Fruit fly (Drosophila melanogaster) whole organism, embryonic: ENCODE data around the gene sv.

ENCODE experiments used
- Abd-B ChIP-seq: fragments of 200-800 bp; sonication (Bioruptor generic); optimal IDR thresholded peaks from 2 replicates; lab custom pipeline; 2018; ENCODE audit warnings: missing biosample characterization, mild to moderate bottlenecking, missing genetic modification characterization, moderate library complexity
- Asciz ChIP-seq: fragments of 200-800 bp; sonication (Bioruptor generic); optimal IDR thresholded peaks from 2 replicates; lab custom pipeline; 2017; ENCODE audit warnings: missing biosample characterization, mild to moderate bottlenecking, missing genetic modification characterization, missing genetic modification reagents
- Awh ChIP-seq: fragments of 200-800 bp; sonication (Bioruptor generic); IDR thresholded peaks from 2 replicates; pipeline ENCODE4, ENCODE4 v1.3.6; 2022; ENCODE audit warnings: missing biosample characterization, missing genetic modification characterization
- B-H1 ChIP-seq: fragments of 200-800 bp; sonication (Bioruptor generic); IDR thresholded peaks from 3 replicates; pipeline ENCODE4 v1.3.6; 2022; ENCODE audit warnings: missing biosample characterization, missing genetic modification characterization
- CG11247 ChIP-seq: fragments of 200-800 bp; sonication (Bioruptor generic); IDR thresholded peaks from 2 replicates; pipeline ENCODE4 v1.3.6; 2022; ENCODE audit warnings: missing biosample characterization, missing genetic modification characterization
- CG11398 ChIP-seq: fragments of 200-800 bp; sonication (Bioruptor generic); optimal IDR thresholded peaks from 2 replicates; lab custom pipeline; 2016; ENCODE audit warnings: missing biosample characterization, missing genetic modification characterization
- CG12219 ChIP-seq: fragments of 200-800 bp; sonication (Bioruptor generic); optimal IDR thresholded peaks from 3 replicates; lab custom pipeline; 2018; ENCODE audit warnings: missing biosample characterization, mild to moderate bottlenecking, missing genetic modification characterization
- CG12391 ChIP-seq: fragments of 200-800 bp; sonication (Bioruptor generic); optimal IDR thresholded peaks from 3 replicates; lab custom pipeline; 2018; ENCODE audit warnings: missing biosample characterization, mild to moderate bottlenecking, missing genetic modification characterization, moderate library complexity
- CG12659 ChIP-seq: fragments of 200-800 bp; sonication (Bioruptor generic); optimal IDR thresholded peaks from 3 replicates; lab custom pipeline; 2017; ENCODE audit warnings: mild to moderate bottlenecking, missing biosample characterization, missing genetic modification reagents, missing genetic modification characterization
- CG15011 ChIP-seq: fragments of 200-800 bp; sonication (Bioruptor generic); optimal IDR thresholded peaks from 3 replicates; lab custom pipeline; 2018; ENCODE audit warnings: missing biosample characterization, mild to moderate bottlenecking, missing genetic modification characterization
- CG17186 ChIP-seq: fragments of 200-800 bp; sonication (Bioruptor generic); optimal IDR thresholded peaks from 3 replicates; lab custom pipeline; 2017; ENCODE audit warnings: missing biosample characterization, missing genetic modification reagents, missing genetic modification characterization
- CG2116 ChIP-seq: fragments of 200-800 bp; sonication (Bioruptor generic); optimal IDR thresholded peaks from 3 replicates; lab custom pipeline; 2018; ENCODE audit warnings: missing biosample characterization, mild to moderate bottlenecking, missing genetic modification characterization
- CG2129 ChIP-seq: fragments of 200-800 bp; sonication (Bioruptor generic); IDR thresholded peaks from 2 replicates; pipeline ENCODE4 v1.3.6; 2022; ENCODE audit warnings: missing biosample characterization, missing genetic modification characterization; ENCODE audit not compliant: partially characterized antibody
- CG2875 ChIP-seq: fragments of 200-800 bp; sonication (Bioruptor generic); optimal IDR thresholded peaks from 2 replicates; lab custom pipeline; 2017; ENCODE audit warnings: missing biosample characterization, mild to moderate bottlenecking, missing genetic modification characterization, missing genetic modification reagents
- CG30020 ChIP-seq: fragments of 200-800 bp; optimal IDR thresholded peaks from 2 replicates; lab custom pipeline; 2019; ENCODE audit warnings: missing biosample characterization, mild to moderate bottlenecking, missing genetic modification characterization, moderate library complexity
- CG30403 ChIP-seq: fragments of 200-800 bp; sonication (Bioruptor generic); optimal IDR thresholded peaks from 3 replicates; lab custom pipeline; 2016; ENCODE audit warnings: missing biosample characterization, missing genetic modification characterization
- CG3065 ChIP-seq: fragments of 200-800 bp; sonication (Bioruptor generic); optimal IDR thresholded peaks from 2 replicates; lab custom pipeline; 2016; ENCODE audit warnings: missing biosample characterization, missing genetic modification characterization
- CG31365 ChIP-seq: fragments of 200-800 bp; sonication (Bioruptor generic); optimal IDR thresholded peaks from 2 replicates; lab custom pipeline; 2018; ENCODE audit warnings: missing biosample characterization, mild to moderate bottlenecking, missing genetic modification characterization
- CG31441 ChIP-seq: fragments of 200-800 bp; sonication (Bioruptor generic); IDR thresholded peaks from 2 replicates; pipeline ENCODE4 v1.3.6; 2022; ENCODE audit warnings: missing biosample characterization, missing genetic modification characterization
- CG3995 ChIP-seq: fragments of 200-800 bp; sonication (Bioruptor generic); optimal IDR thresholded peaks from 3 replicates; lab custom pipeline; 2016; ENCODE audit warnings: missing biosample characterization, missing genetic modification characterization
- CG4424 ChIP-seq: fragments of 200-800 bp; sonication (Bioruptor generic); optimal IDR thresholded peaks from 3 replicates; lab custom pipeline; 2016; ENCODE audit warnings: missing biosample characterization, missing genetic modification characterization
- CG4730 ChIP-seq: fragments of 200-800 bp; sonication (Bioruptor generic); IDR thresholded peaks from 2 replicates; pipeline ENCODE4 v1.3.6; 2022; ENCODE audit warnings: missing biosample characterization, missing genetic modification characterization
- CG7839 ChIP-seq: fragments of 200-800 bp; sonication (Bioruptor generic); optimal IDR thresholded peaks from 3 replicates; lab custom pipeline; 2018; ENCODE audit warnings: missing biosample characterization, mild to moderate bottlenecking, missing genetic modification characterization, moderate library complexity
- CG8290 ChIP-seq, 3 experiments: fragments of 200-800 bp; sonication (Bioruptor generic); optimal IDR thresholded peaks; 2 replicates each; lab custom pipeline; 2016 to 2019; ENCODE audit warnings: missing biosample characterization in 3 of 3, missing genetic modification characterization in 3 of 3, mild to moderate bottlenecking in 2 of 3, moderate library complexity in 1 of 3
- CG8765 ChIP-seq: fragments of 200-800 bp; sonication (Bioruptor generic); IDR thresholded peaks from 2 replicates; pipeline ENCODE4 v1.3.6; 2022; ENCODE audit warnings: missing biosample characterization, missing genetic modification characterization
- Chrac-16 ChIP-seq: fragments of 200-800 bp; sonication (Bioruptor generic); optimal IDR thresholded peaks from 3 replicates; lab custom pipeline; 2016; ENCODE audit warnings: missing biosample characterization, missing genetic modification characterization
- D19B ChIP-seq: fragments of 200-800 bp; sonication (Bioruptor generic); optimal IDR thresholded peaks from 2 replicates; lab custom pipeline; 2017; ENCODE audit warnings: missing biosample characterization, mild to moderate bottlenecking, missing genetic modification characterization
- Drgx ChIP-seq: fragments of 200-800 bp; sonication (Bioruptor generic); IDR thresholded peaks from 2 replicates; pipeline ENCODE4 v1.3.6; 2022; ENCODE audit warnings: missing biosample characterization, missing genetic modification characterization
- Fer2 ChIP-seq: fragments of 200-800 bp; sonication (Bioruptor generic); optimal IDR thresholded peaks from 2 replicates; lab custom pipeline; 2018; ENCODE audit warnings: missing biosample characterization, mild to moderate bottlenecking, missing genetic modification characterization, moderate library complexity
- Hr39 ChIP-seq: fragments of >200 bp; optimal IDR thresholded peaks from 2 replicates; lab custom pipeline; 2017
- Oli ChIP-seq: fragments of 200-800 bp; sonication (Bioruptor generic); optimal IDR thresholded peaks from 2 replicates; lab custom pipeline; 2018; ENCODE audit warnings: missing biosample characterization, mild to moderate bottlenecking, missing genetic modification characterization, moderate library complexity
- Opbp ChIP-seq: fragments of 200-800 bp; sonication (Bioruptor generic); IDR thresholded peaks from 3 replicates; pipeline ENCODE4 v1.3.6; 2022; ENCODE audit warnings: missing biosample characterization, missing genetic modification characterization; ENCODE audit not compliant: partially characterized antibody
- Six4 ChIP-seq: fragments of 200-800 bp; sonication (Bioruptor generic); optimal IDR thresholded peaks from 2 replicates; lab custom pipeline; 2016; ENCODE audit warnings: missing biosample characterization, missing genetic modification characterization
- Taf1 ChIP-seq: fragments of 200-800 bp; sonication (Bioruptor generic); IDR thresholded peaks from 2 replicates; pipeline ENCODE4 v1.3.6; 2022; ENCODE audit warnings: missing biosample characterization, missing genetic modification characterization
- Tbp ChIP-seq: fragments of >200 bp; optimal IDR thresholded peaks from 2 replicates; lab custom pipeline; 2018; ENCODE audit warnings: missing biosample characterization, missing genetic modification characterization
- cg ChIP-seq: fragments of 200-800 bp; sonication (Bioruptor generic); optimal IDR thresholded peaks from 3 replicates; lab custom pipeline; 2019; ENCODE audit warnings: missing biosample characterization, mild to moderate bottlenecking, missing genetic modification characterization, moderate library complexity
- crc ChIP-seq: fragments of 200-800 bp; sonication (Bioruptor generic); optimal IDR thresholded peaks from 2 replicates; lab custom pipeline; 2016; ENCODE audit warnings: missing biosample characterization, missing genetic modification characterization
- croc ChIP-seq: fragments of 200-800 bp; sonication (Bioruptor generic); conservative IDR thresholded peaks from 3 replicates; pipeline ENCODE4 v1.3.6; 2022; ENCODE audit warnings: missing biosample characterization, missing genetic modification characterization
- ewg ChIP-seq: fragments of 200-800 bp; sonication (Bioruptor generic); optimal IDR thresholded peaks from 3 replicates; lab custom pipeline; 2017; ENCODE audit warnings: mild to moderate bottlenecking, missing biosample characterization, missing genetic modification reagents, missing genetic modification characterization
- exex ChIP-seq: fragments of 200-800 bp; sonication (Bioruptor generic); optimal IDR thresholded peaks from 4 replicates; lab custom pipeline; 2018; ENCODE audit warnings: missing biosample characterization, mild to moderate bottlenecking, missing genetic modification characterization, moderate library complexity
- gfzf ChIP-seq: fragments of 200-800 bp; sonication (Bioruptor generic); optimal IDR thresholded peaks from 2 replicates; lab custom pipeline; 2016; ENCODE audit warnings: missing biosample characterization, mild to moderate bottlenecking, missing genetic modification characterization, moderate library complexity
- grau ChIP-seq: fragments of 200-800 bp; optimal IDR thresholded peaks from 3 replicates; lab custom pipeline; 2019; ENCODE audit warnings: missing biosample characterization, mild to moderate bottlenecking, missing genetic modification characterization, moderate library complexity
- h ChIP-seq: fragments of >200 bp; optimal IDR thresholded peaks from 2 replicates; lab custom pipeline; 2017
- ind ChIP-seq: fragments of 200-800 bp; sonication (Bioruptor generic); optimal IDR thresholded peaks from 3 replicates; lab custom pipeline; 2016; ENCODE audit warnings: missing biosample characterization, missing genetic modification characterization
- pho ChIP-seq: fragments of 200-800 bp; sonication (Bioruptor generic); optimal IDR thresholded peaks from 2 replicates; lab custom pipeline; 2016; ENCODE audit warnings: missing biosample characterization, missing genetic modification characterization
- phol ChIP-seq: fragments of 200-800 bp; sonication (Bioruptor generic); optimal IDR thresholded peaks from 3 replicates; lab custom pipeline; 2018; ENCODE audit warnings: missing biosample characterization, mild to moderate bottlenecking, missing genetic modification characterization, moderate library complexity
- pum ChIP-seq: fragments of 200-800 bp; sonication (Bioruptor generic); optimal IDR thresholded peaks from 2 replicates; lab custom pipeline; 2016; ENCODE audit warnings: missing biosample characterization, missing genetic modification characterization
- scrt ChIP-seq: fragments of 200-800 bp; sonication (Bioruptor generic); optimal IDR thresholded peaks from 2 replicates; lab custom pipeline; 2018; ENCODE audit warnings: missing biosample characterization, mild to moderate bottlenecking, missing genetic modification characterization, moderate library complexity
- slp2 ChIP-seq: fragments of 200-800 bp; sonication (Bioruptor generic); optimal IDR thresholded peaks from 2 replicates; lab custom pipeline; 2016; ENCODE audit warnings: missing biosample characterization, missing genetic modification characterization
- sqz ChIP-seq: fragments of 200-800 bp; sonication (Bioruptor generic); optimal IDR thresholded peaks from 3 replicates; lab custom pipeline; 2018; ENCODE audit warnings: missing biosample characterization, mild to moderate bottlenecking, missing genetic modification characterization
- ssp ChIP-seq: fragments of 200-800 bp; sonication (Bioruptor generic); IDR thresholded peaks from 2 replicates; pipeline ENCODE4 v1.3.6; 2022; ENCODE audit warnings: missing biosample characterization, missing genetic modification characterization

Gene sv

DNA sequence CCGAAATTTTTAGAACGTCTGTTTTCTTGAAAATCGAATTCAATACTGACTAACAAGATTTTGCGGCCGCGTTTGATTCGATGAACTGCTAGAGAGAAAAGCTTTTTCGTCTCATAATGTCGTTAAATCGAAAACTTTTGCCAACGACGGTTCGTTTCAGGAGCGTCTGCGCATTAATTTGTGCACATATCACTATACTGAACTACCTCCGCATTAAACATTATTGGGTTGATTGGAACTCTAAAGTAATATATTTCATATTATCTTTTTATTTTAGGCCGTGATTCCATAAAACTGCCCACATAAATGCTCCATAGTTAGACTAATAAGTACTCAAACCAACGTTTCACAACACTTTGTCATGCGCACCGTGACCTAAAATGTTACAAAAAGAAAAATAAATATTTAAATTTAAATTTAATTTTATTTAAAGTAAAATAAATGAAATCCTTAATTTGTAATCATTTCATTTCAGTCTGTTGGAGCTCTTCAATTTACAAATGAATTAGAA lies 34.9 kb upstream of the sv start, which contains the start of gene CaMKII (continued):
- TF ChIP-seq CG15011 (GFP tag; lab: Kevin White, UChicago) = no peak
- peak; percentile 56 for TF ChIP-seq ind
- TF ChIP-seq CG11247 = no peak
- peak; percentile 12 for TF ChIP-seq CG12659
- TF ChIP-seq Hr39 (lab: Kevin White, UChicago) = no peak
- TF ChIP-seq CG17186 (GFP tag; lab: Kevin White, UChicago) = no peak
- TF ChIP-seq Fer2 = no peak
- no peak for TF ChIP-seq CG11398
- TF ChIP-seq CG12391 = no peak
- TF ChIP-seq pho (GFP tag; lab: Kevin White, UChicago) = no peak
- peak; percentile 12 for TF ChIP-seq CG2875 (GFP tag; lab: Kevin White, UChicago)
- no peak for TF ChIP-seq crc (GFP tag; lab: Kevin White, UChicago)
- TF ChIP-seq exex (tag; lab: Kevin White, UChicago) = no peak
- no peak for TF ChIP-seq Tbp (GFP tag; lab: Kevin White, UChicago)
- TF ChIP-seq CG4730 (GFP tag; lab: Robert Waterston, UW) = no peak
- no peak for TF ChIP-seq croc
- no peak for TF ChIP-seq Oli
- no peak for TF ChIP-seq cg (GFP tag; lab: Kevin White, UChicago)
- no peak for TF ChIP-seq h (lab: Kevin White, UChicago)
- peak; percentile 27 for TF ChIP-seq Six4
- TF ChIP-seq Abd-B (GFP tag; lab: Kevin White, UChicago) = no peak
- TF ChIP-seq CG31365 (tag; lab: Kevin White, UChicago) = no peak
- TF ChIP-seq slp2 (GFP tag; lab: Kevin White, UChicago) = no peak
- TF ChIP-seq pum (GFP tag; lab: Kevin White, UChicago) = no peak
- peak; percentile 27 for TF ChIP-seq scrt (GFP tag; lab: Kevin White, UChicago)
- no peak for TF ChIP-seq Taf1 (GFP tag; lab: Robert Waterston, UW)
- TF ChIP-seq grau (tag; lab: Kevin White, UChicago) = no peak
- no peak for TF ChIP-seq CG12219 (GFP tag; lab: Kevin White, UChicago)
- no peak for TF ChIP-seq sqz
- no peak for TF ChIP-seq CG2129 (GFP tag; lab: Robert Waterston, UW)
- TF ChIP-seq Chrac-16 (GFP tag; lab: Kevin White, UChicago) = no peak
- peak; percentile 30 for TF ChIP-seq CG7839 (tag; lab: Kevin White, UChicago)
- no peak for TF ChIP-seq Asciz (GFP tag; lab: Kevin White, UChicago)
- TF ChIP-seq CG8765 (GFP tag; lab: Robert Waterston, UW) = no peak
- no peak for TF ChIP-seq Awh (GFP tag; lab: Robert Waterston, UW)
- no peak for TF ChIP-seq CG3065 (GFP tag; lab: Kevin White, UChicago)

DNA sequence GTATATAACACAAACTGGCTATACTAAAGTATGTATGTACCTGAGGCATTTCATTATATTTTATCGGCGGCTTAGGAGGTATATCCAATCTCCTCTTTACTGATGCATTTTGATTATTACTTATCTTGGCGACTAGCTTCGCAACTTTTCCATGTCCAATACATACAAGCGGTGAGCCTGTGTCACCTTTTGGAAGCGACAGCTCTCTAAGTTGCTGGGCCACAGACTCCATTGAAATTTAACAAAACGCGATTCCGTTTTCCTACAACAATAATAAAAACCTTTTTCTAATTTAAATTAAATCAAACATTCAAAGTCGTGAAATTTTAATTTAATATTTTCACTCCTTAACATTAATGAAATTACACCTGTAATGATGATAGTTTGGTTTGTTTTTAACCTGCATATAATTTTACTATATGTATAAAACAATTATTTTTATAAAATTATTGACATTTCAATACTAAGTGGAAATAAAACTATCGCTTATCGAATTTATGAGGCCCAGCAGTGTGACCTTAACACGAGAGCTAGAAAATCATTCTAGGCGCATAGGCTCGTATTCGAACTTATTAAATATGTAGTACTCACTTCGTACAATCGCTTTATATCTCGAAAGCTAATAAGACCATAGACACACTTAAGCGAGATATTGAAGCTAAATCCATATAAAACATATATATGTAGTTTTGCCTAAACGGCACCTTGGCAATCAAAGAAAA lies 28.1 kb upstream of the sv start, which contains the start of gene apolpp:
Gene apolpp, plus strand, starts transcription at position 597 of the 722 bp plus-strand sequence.
- TF ChIP-seq CG30403 (GFP tag; lab: Kevin White, UChicago) (peak; percentile 14), CG4424 (GFP tag; lab: Kevin White, UChicago) (no peak), gfzf (peak; percentile 79), CG2116 (GFP tag; lab: Kevin White, UChicago) (peak; percentile 42), CG31441 (peak; percentile 35; the same call in 1 of the 2 replicates), D19B (GFP tag; lab: Kevin White, UChicago) (no peak), CG3995 (GFP tag; lab: Kevin White, UChicago) (peak; percentile 33), CG30020 (tag; lab: Kevin White, UChicago) (peak; percentile 99), B-H1 (GFP tag; lab: Robert Waterston, UW) (no peak), CG8290 (GFP tag; optimal IDR thresholded peaks at IDR 0.05; lab: Kevin White, UChicago) (peak; percentile 78), CG8290 (tag; optimal IDR thresholded peaks at IDR 0.05; lab: Kevin White, UChicago) (peak in 1 of 2 experiments; percentile 81), ewg (peak; percentile 3), CG12391 (peak; percentile 55), Drgx (no peak), phol (tag; lab: Kevin White, UChicago) (peak; percentile 55), ssp (GFP tag; lab: Robert Waterston, UW) (peak; percentile 100), Opbp (no peak)
